Worm (Caenorhabditis elegans) whole organism, L3 larva: ENCODE data around the gene F55F10.3.

Source experiments
- ZK546.5 ChIP-seq: sonication (generic microtip); optimal IDR thresholded peaks from 2 replicates; lab custom pipeline; 2017; ENCODE audit warnings: missing biosample characterization, missing genetic modification characterization
- aly-2 ChIP-seq: fragments of 150-350 bp; optimal IDR thresholded peaks from 2 replicates; lab custom pipeline; 2014; ENCODE audit warnings: missing biosample characterization, missing genetic modification characterization
- ama-1 ChIP-seq: fragments of 150-350 bp; optimal IDR thresholded peaks from 2 replicates; lab custom pipeline; 2018
- egl-27 ChIP-seq: sonication (generic microtip); optimal IDR thresholded peaks from 4 replicates; lab custom pipeline; 2017; ENCODE audit warnings: missing biosample characterization, missing genetic modification reagents, missing genetic modification characterization
- elt-1 ChIP-seq: fragments of 150-350 bp; optimal IDR thresholded peaks from 2 replicates; lab custom pipeline; 2014; ENCODE audit warnings: missing biosample characterization, missing genetic modification characterization
- elt-2 ChIP-seq: sonication (generic microtip); optimal IDR thresholded peaks from 2 replicates; lab custom pipeline; 2016; ENCODE audit warnings: missing genetic modification reagents, mild to moderate bottlenecking, missing genetic modification characterization, missing compliant biosample characterization
- eor-1 ChIP-seq, 2 experiments: fragments of 150-350 bp; optimal IDR thresholded peaks; 2 replicates each; lab custom pipeline; 2014 to 2018; ENCODE audit warnings: missing biosample characterization in 2 of 2, missing genetic modification characterization in 2 of 2
- lin-39 ChIP-seq: fragments of 150-350 bp; optimal IDR thresholded peaks from 2 replicates; lab custom pipeline; 2018; ENCODE audit warnings: missing biosample characterization, missing genetic modification reagents, missing genetic modification characterization
- lsy-12 ChIP-seq: sonication (generic microtip); optimal IDR thresholded peaks from 2 replicates; lab custom pipeline; 2016; ENCODE audit warnings: mild to moderate bottlenecking, missing genetic modification characterization, missing compliant biosample characterization
- nhr-11 ChIP-seq: fragments of 150-350 bp; optimal IDR thresholded peaks from 2 replicates; lab custom pipeline; 2014; ENCODE audit warnings: missing biosample characterization, missing genetic modification characterization
- nhr-237 ChIP-seq: fragments of 150-350 bp; optimal IDR thresholded peaks from 2 replicates; lab custom pipeline; 2014; ENCODE audit warnings: missing biosample characterization, missing genetic modification characterization
- unc-39 ChIP-seq: sonication (generic microtip); optimal IDR thresholded peaks from 4 replicates; lab custom pipeline; 2017; ENCODE audit warnings: missing biosample characterization, missing genetic modification characterization
- unc-62 ChIP-seq: fragments of 150-350 bp; sonication (generic microtip); optimal IDR thresholded peaks from 4 replicates; lab custom pipeline; 2014; ENCODE audit warnings: missing biosample characterization, missing genetic modification reagents, missing genetic modification characterization

DNA sequence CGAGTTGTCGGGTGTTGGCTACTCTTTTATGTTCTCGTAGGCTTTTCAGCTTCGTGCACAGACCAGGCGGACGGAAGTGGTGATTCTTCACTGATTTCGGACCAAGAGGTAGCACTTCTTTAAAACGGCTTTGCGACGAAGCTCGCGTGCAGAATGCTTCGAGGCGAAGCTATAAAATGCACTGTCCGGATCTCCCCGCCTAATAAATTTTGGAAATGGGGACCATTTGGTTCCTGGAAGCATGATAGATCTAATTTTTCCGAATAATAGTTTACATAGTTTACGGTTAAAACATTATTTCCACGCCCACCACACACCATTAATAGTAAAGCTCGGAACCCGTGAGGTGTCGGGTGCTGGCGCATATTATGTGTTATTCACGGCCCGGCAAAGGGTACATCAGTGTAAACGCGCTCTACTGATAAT is 12.2 kb upstream of the F55F10.3 start:
- TF ChIP-seq unc-39 (no peak), nhr-11 (no peak), elt-1 (no peak), unc-62 (GFP tag; lab: Kevin White, UChicago) (no peak), eor-1 (tag; optimal IDR thresholded peaks at IDR 0.05; lab: Kevin White, UChicago) (no peak), nhr-237 (tag; lab: Kevin White, UChicago) (no peak), lin-39 (tag; lab: Kevin White, UChicago) (no peak), egl-27 (no peak), ama-1 (lab: Kevin White, UChicago) (peak; percentile 88), ZK546.5 (tag; lab: Kevin White, UChicago) (no peak), aly-2 (tag; lab: Kevin White, UChicago) (no peak), lsy-12 (tag; lab: Kevin White, UChicago) (no peak), elt-2 (tag; lab: Kevin White, UChicago) (no peak)
